Worm (Caenorhabditis elegans): ENCODE results near the gene nlp-67.

The nlp-67 gene

DNA sequence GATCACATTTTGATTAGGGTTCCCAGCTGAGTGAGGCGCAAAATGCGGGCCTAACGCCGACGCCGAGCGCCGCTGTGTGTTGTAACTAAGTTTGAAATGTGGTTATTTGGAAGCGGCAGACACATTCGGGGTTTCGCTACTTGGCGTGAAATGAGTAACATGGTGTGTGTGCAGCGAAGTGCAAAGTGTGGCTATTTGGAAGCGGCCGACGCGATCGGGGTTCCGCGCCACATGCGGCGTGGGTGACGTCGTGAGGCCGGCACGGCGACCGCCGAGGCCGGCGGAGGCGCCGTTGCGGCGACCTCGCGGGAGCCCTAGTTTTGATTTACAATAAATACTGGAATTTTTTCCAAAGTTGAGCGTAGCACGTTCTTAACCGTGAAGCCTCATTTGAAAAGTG, 39.6 kb upstream of the nlp-67 start (continued):
- TF ChIP-seq tra-1 (GFP tag; IDR thresholded peaks at IDR 0.05): 0 out of 2 replicates have a peak, but pooled peaks have one; percentile 6
- TF ChIP-seq attf-4 (tag; optimal IDR thresholded peaks at IDR 0.05): no peak
- TF ChIP-seq nhr-41 (GFP tag; IDR thresholded peaks at IDR 0.05): no peak
- TF ChIP-seq gei-8 (GFP tag; optimal IDR thresholded peaks at IDR 0.05): no peak

DNA sequence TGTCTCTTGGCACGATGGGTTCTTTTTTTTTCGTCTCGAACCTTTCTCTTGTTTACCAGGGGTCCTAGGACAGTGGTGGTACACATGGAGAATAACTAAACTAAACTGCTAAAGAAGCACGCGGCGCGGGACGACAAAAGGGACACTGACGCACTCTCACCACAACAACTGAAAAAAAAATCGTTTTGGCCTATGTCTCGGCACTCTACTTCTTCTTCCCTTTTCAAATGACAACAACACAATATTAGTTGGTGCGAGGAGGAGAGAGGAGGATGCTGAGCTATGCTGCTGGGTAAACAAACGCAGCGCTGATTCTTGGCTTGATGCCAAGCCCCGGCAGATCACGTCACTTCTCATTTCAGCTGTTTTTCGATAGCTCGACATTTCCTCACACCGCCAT, 38.9 kb upstream of the nlp-67 start:
- TF ChIP-seq ceh-28 (tag; optimal IDR thresholded peaks at IDR 0.05): peak; percentile 14
- peak; percentile 49 for TF ChIP-seq rbr-2 (tag; optimal IDR thresholded peaks at IDR 0.05)
- TF ChIP-seq daf-8 (GFP tag; IDR thresholded peaks at IDR 0.05): no peak
- no peak for TF ChIP-seq dmd-8 (GFP tag; IDR thresholded peaks at IDR 0.05)
- TF ChIP-seq attf-4 (tag; optimal IDR thresholded peaks at IDR 0.05): no peak
- no peak for TF ChIP-seq ceh-62 (tag; optimal IDR thresholded peaks at IDR 0.05)
- no peak for TF ChIP-seq lin-29 (GFP tag; IDR thresholded peaks at IDR 0.05)
- TF ChIP-seq egl-27 (tag; optimal IDR thresholded peaks at IDR 0.05): no peak
- TF ChIP-seq mes-2 (tag; optimal IDR thresholded peaks at IDR 0.05; ENCODE audit: poor library complexity, severe bottlenecking): no peak
- peak; percentile 1 for TF ChIP-seq nhr-11 (tag; optimal IDR thresholded peaks at IDR 0.05)
- TF ChIP-seq dve-1 (tag; optimal IDR thresholded peaks at IDR 0.05; ENCODE audit: insufficient read depth): no peak
- no peak for TF ChIP-seq Y75B8A.6 (GFP tag; IDR thresholded peaks at IDR 0.05)
- TF ChIP-seq F26F4.8 (GFP tag; conservative IDR thresholded peaks at IDR 0.05): no peak
- peak; percentile 20 to 72 for TF ChIP-seq mdl-1 (tag; optimal IDR thresholded peaks at IDR 0.05)
- peak; percentile 25 for TF ChIP-seq hlh-30 (tag; optimal IDR thresholded peaks at IDR 0.05; ENCODE audit: insufficient read depth)
- no peak for TF ChIP-seq snpc-1.2 (GFP tag; IDR thresholded peaks at IDR 0.05)
- no peak for TF ChIP-seq madf-5 (GFP tag; IDR thresholded peaks at IDR 0.05)
- no peak for TF ChIP-seq ceh-44 (GFP tag; IDR thresholded peaks at IDR 0.05)
- no peak for TF ChIP-seq arid-1 (GFP tag; conservative IDR thresholded peaks at IDR 0.05)
- TF ChIP-seq lin-39 (tag; optimal IDR thresholded peaks at IDR 0.05): no peak
- TF ChIP-seq lin-1 (GFP tag; IDR thresholded peaks at IDR 0.05): no peak
- no peak for TF ChIP-seq daf-19 (GFP tag; conservative IDR thresholded peaks at IDR 0.05)
- TF ChIP-seq Y105C5A.15 (GFP tag; IDR thresholded peaks at IDR 0.05): no peak
- TF ChIP-seq set-16 (GFP tag; IDR thresholded peaks at IDR 0.05): no peak
- TF ChIP-seq ceh-32 (tag; optimal IDR thresholded peaks at IDR 0.05; ENCODE audit: poor library complexity): no peak
- no peak for TF ChIP-seq lin-38 (GFP tag; IDR thresholded peaks at IDR 0.05)
- no peak for TF ChIP-seq nhr-111 (GFP tag; optimal IDR thresholded peaks at IDR 0.05)
- TF ChIP-seq lin-13 (GFP tag; optimal IDR thresholded peaks at IDR 0.05): no peak
- peak in 1 of 2 experiments; percentile 31 for TF ChIP-seq unc-62 (GFP tag; optimal IDR thresholded peaks at IDR 0.05 in 1 of 2)
- TF ChIP-seq unc-62 (tag; optimal IDR thresholded peaks at IDR 0.05): no peak
- TF ChIP-seq gei-8 (GFP tag; optimal IDR thresholded peaks at IDR 0.05): no peak
- TF ChIP-seq daf-16 (GFP tag; optimal IDR thresholded peaks at IDR 0.05): peak in 1 of 2 experiments; percentile 83
- no peak for TF ChIP-seq daf-16 (tag; optimal IDR thresholded peaks at IDR 0.05)
- TF ChIP-seq nhr-76 (tag; optimal IDR thresholded peaks at IDR 0.05): no peak
- no peak for TF ChIP-seq mep-1 (tag; optimal IDR thresholded peaks at IDR 0.05)
- TF ChIP-seq egl-43 (GFP tag; IDR thresholded peaks at IDR 0.05): no peak
- no peak for TF ChIP-seq ZK546.5 (tag; optimal IDR thresholded peaks at IDR 0.05)
- no peak for TF ChIP-seq zip-11 (GFP tag; IDR thresholded peaks at IDR 0.05)
- TF ChIP-seq unc-130 (GFP tag; optimal IDR thresholded peaks at IDR 0.05): no peak
- TF ChIP-seq fkh-10 (GFP tag; optimal IDR thresholded peaks at IDR 0.05): peak; percentile 42
- TF ChIP-seq D1046.2 (GFP tag; IDR thresholded peaks at IDR 0.05): no peak
- TF ChIP-seq sdz-12 (GFP tag; optimal IDR thresholded peaks at IDR 0.05): no peak
- no peak for TF ChIP-seq pha-4 (GFP tag; IDR thresholded peaks at IDR 0.05)
- no peak for TF ChIP-seq pha-4 (tag; optimal IDR thresholded peaks at IDR 0.05)
- TF ChIP-seq madf-9 (GFP tag; conservative IDR thresholded peaks at IDR 0.05): no peak
- TF ChIP-seq aha-1 (tag): peak; percentile 32
- TF ChIP-seq unc-39 (tag; optimal IDR thresholded peaks at IDR 0.05): no peak
- TF ChIP-seq nhr-102 (tag; optimal IDR thresholded peaks at IDR 0.05): no peak
- peak; percentile 0 for TF ChIP-seq nhr-6 (tag; optimal IDR thresholded peaks at IDR 0.05)

All from whole organism, L4 larva.